Fruit fly (Drosophila melanogaster): ENCODE data around the gene Wdr81.

Gene Wdr81

DNA sequence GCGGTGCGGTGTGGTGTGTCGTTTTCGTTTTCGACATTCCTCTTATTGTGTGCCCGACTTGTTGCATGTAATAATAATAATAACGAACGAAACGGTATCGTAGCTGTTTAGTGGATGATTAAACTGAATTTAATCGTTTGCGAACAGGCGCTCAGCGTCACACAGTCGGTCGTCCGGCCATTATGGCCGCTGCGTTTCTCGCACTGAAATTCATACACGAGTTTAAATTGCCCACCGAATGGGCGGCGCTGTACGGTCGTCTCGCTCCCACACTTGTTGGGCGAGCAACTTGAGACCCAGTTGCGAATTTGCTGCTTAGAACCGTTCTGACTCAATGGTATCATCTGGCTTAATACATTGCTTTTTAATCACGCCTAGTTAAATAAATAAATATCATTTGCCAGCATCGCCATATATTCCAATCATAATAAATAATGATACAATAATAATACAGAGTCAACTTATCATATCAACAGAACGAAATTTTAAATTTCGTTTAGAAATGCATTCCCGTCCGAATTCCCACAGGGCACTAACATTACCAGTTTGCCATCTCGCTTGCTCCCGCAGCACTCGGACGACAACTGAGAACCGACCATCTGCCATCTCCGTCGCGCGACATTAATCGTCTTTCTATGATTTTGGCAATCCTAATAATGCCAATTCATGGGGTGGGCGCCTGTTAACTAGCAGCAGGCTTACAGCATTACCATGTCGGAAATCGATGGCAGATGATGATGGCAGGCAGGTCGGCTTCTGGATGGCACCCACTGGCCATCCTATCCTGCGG is 9.7 kb downstream of the Wdr81 start (continued):
- TF ChIP-seq spab (GFP tag; optimal IDR thresholded peaks at IDR 0.05): peak; percentile 90
- TF ChIP-seq Gug (GFP tag; IDR thresholded peaks at IDR 0.05): no peak
- TF ChIP-seq net (GFP tag; optimal IDR thresholded peaks at IDR 0.05): peak; percentile 83
- peak; percentile 78 for TF ChIP-seq dac (GFP tag; optimal IDR thresholded peaks at IDR 0.05)
- peak; percentile 93 for TF ChIP-seq CG10669 (GFP tag; optimal IDR thresholded peaks at IDR 0.05)
- peak; percentile 87 for TF ChIP-seq CG11762 (GFP tag; optimal IDR thresholded peaks at IDR 0.05; ENCODE audit: insufficient read depth)
- TF ChIP-seq CG6163 (GFP tag; IDR thresholded peaks at IDR 0.05): no peak
- TF ChIP-seq Sox14 (GFP tag; optimal IDR thresholded peaks at IDR 0.05): peak; percentile 90
- TF ChIP-seq Eip78C (GFP tag): peak; percentile 97
- TF ChIP-seq acj6 (GFP tag; optimal IDR thresholded peaks at IDR 0.05): peak; percentile 90
- TF ChIP-seq Sox15 (GFP tag; optimal IDR thresholded peaks at IDR 0.05): peak; percentile 86
- peak; percentile 92 for TF ChIP-seq lz (GFP tag; optimal IDR thresholded peaks at IDR 0.05)
- no peak for TF ChIP-seq Eip93F (GFP tag; optimal IDR thresholded peaks at IDR 0.05)
- TF ChIP-seq CG11294 (GFP tag; IDR thresholded peaks at IDR 0.05): no peak
- TF ChIP-seq topi (GFP tag; optimal IDR thresholded peaks at IDR 0.05): peak; percentile 92
- peak; percentile 86 for TF ChIP-seq Sox102F (GFP tag; optimal IDR thresholded peaks at IDR 0.05)
- peak; percentile 87 for TF ChIP-seq CG4318 (GFP tag; optimal IDR thresholded peaks at IDR 0.05)
- peak; percentile 91 for TF ChIP-seq CG10631 (GFP tag; optimal IDR thresholded peaks at IDR 0.05)
- no peak for TF ChIP-seq eg (GFP tag; IDR thresholded peaks at IDR 0.05)
- peak; percentile 93 for TF ChIP-seq CG16779 (tag; optimal IDR thresholded peaks at IDR 0.05)
- peak; percentile 48 for TF ChIP-seq Hr38 (GFP tag; optimal IDR thresholded peaks at IDR 0.05)
- TF ChIP-seq vri (GFP tag; optimal IDR thresholded peaks at IDR 0.05): no peak
- TF ChIP-seq CG8119 (GFP tag; IDR thresholded peaks at IDR 0.05): no peak
- no peak for TF ChIP-seq dsx (GFP tag; optimal IDR thresholded peaks at IDR 0.05; ENCODE audit: poor library complexity, severe bottlenecking)
- peak; percentile 93 for TF ChIP-seq CG32006 (GFP tag; optimal IDR thresholded peaks at IDR 0.05)
- peak; percentile 91 for TF ChIP-seq Met (GFP tag; optimal IDR thresholded peaks at IDR 0.05)
- TF ChIP-seq Lpt (GFP tag; optimal IDR thresholded peaks at IDR 0.05): peak; percentile 74

DNA sequence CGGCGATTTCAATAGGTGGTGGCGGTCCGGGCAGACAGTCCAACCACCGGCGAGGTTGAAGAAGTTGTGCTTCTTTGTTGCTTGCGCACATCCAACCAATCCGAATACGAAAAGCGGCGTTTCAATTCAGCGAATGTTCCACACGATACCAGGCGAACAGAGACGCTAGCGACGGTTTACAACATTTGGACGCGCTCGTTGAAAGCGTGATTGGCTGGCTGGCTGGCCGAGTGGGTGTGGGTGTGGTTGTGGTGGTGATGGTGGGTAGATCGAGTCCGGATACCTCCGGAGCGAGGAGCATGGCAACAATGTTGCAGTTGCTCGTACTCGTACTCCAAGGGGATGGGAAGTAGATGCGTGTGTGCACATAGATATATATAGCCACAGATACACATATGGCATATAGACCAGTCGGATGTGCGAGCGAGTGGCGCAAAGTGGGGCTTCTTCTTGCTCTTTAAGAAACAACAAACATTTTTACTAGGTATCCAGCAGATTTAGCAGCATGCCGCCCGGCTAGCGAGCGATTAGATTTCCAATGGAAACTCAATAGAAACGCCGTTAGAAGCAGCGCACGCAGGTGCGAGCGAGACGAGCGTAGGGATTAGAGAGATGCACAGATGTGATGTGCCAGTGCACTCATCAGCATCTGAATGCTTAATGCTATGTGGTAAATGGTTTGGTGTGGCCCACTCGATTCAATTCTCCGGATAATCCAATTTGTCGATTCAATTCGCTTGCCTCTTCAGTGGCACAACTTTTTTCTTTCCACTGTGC is 10.5 kb downstream of the Wdr81 start:
- TF ChIP-seq CG6276 (GFP tag; optimal IDR thresholded peaks at IDR 0.05) (peak; percentile 17), pdm3 (GFP tag; optimal IDR thresholded peaks at IDR 0.05) (no peak), Lpt (GFP tag; optimal IDR thresholded peaks at IDR 0.05) (peak; percentile 69), CG9139 (GFP tag; optimal IDR thresholded peaks at IDR 0.05) (peak; percentile 31), CG3919 (GFP tag; optimal IDR thresholded peaks at IDR 0.05) (peak; percentile 33), CG6854 (GFP tag; optimal IDR thresholded peaks at IDR 0.05) (peak; percentile 67), CG6163 (GFP tag; IDR thresholded peaks at IDR 0.05) (no peak), Eip75B (GFP tag; optimal IDR thresholded peaks at IDR 0.05) (peak; percentile 9), ss (GFP tag; optimal IDR thresholded peaks at IDR 0.05) (peak; percentile 21 to 56), dsx (GFP tag; optimal IDR thresholded peaks at IDR 0.05; ENCODE audit: poor library complexity, severe bottlenecking) (peak; percentile 100), CG1621 (tag; optimal IDR thresholded peaks at IDR 0.05) (peak; percentile 88), Sox14 (GFP tag; optimal IDR thresholded peaks at IDR 0.05) (peak; percentile 56), fkh (GFP tag; optimal IDR thresholded peaks at IDR 0.05) (peak; percentile 58), svp (GFP tag) (peak; percentile 91), CG16779 (tag; optimal IDR thresholded peaks at IDR 0.05) (peak; percentile 16), CG31627 (GFP tag; optimal IDR thresholded peaks at IDR 0.05) (no peak), Eip78C (GFP tag) (peak; percentile 68), Hr38 (GFP tag; optimal IDR thresholded peaks at IDR 0.05) (no peak)
